Worm (Caenorhabditis elegans): ENCODE data around the gene din-1.

The din-1 gene

DNA sequence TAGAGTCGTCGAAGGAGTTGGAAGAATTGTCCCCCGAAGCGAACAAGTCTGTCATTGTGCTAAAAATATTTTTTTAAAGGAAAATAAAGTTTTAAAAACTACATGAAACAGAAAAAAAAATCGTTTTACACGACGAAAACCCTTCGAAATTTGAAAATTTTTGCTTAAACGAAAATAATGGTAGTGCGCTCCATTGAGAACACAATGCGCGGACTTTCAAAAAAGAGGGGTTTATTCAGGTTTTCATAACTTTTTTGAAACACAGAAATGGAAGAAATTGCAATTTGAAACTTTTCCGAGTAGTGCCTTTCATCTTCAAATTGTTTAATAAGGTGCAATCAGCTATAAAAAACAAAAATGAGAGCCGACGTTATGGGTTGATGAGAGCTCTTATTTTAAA lies 33.7 kb downstream of the din-1 start, which contains the start of gene npp-5:
Gene npp-5, minus strand, starts transcription at position 59 of the 400 bp plus-strand sequence.
- TF ChIP-seq tab-1 (GFP tag; IDR thresholded peaks at IDR 0.05) = no peak
- no peak for TF ChIP-seq ref-1 (GFP tag; conservative IDR thresholded peaks at IDR 0.05)
- no peak for TF ChIP-seq flt-1 (GFP tag; IDR thresholded peaks at IDR 0.05)
- no peak for TF ChIP-seq ztf-29 (GFP tag; IDR thresholded peaks at IDR 0.05)
- TF ChIP-seq cog-1 (tag; optimal IDR thresholded peaks at IDR 0.05) = no peak
- no peak for TF ChIP-seq klf-2 (GFP tag; conservative IDR thresholded peaks at IDR 0.05)
- no peak for TF ChIP-seq T22C8.4 (GFP tag; IDR thresholded peaks at IDR 0.05)
- TF ChIP-seq med-1 (GFP tag; optimal IDR thresholded peaks at IDR 0.05; ENCODE audit: insufficient read depth) = no peak
- no peak for TF ChIP-seq ztf-23 (GFP tag; IDR thresholded peaks at IDR 0.05)

DNA sequence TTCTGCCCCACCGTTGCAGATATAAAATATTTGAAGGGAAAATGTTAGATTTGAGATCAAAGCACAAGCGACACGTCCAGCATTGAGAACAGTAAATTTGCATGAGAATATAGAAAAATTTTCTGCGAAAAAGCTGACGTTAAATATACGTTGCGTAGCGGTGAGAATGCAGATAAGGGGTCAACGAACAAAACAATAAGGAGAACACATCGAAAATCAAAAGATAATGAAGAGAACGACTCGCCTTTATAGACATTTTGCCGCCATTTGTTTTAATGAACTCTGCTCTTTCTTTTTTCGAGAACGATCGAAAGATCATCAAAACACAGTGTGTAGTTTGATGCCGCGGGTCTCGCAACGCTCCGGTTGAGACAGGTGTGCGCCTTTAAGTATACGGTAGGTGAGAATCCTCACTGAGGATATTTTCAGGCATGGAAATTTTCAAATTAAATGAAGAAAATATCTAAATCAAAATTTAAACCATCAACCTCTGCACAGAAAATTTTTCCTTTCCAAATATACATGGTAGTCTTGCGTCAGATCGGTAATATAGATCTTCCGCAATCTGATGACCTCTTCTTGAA lies 37.2 kb downstream of the din-1 start:
- TF ChIP-seq med-1 (GFP tag; optimal IDR thresholded peaks at IDR 0.05; ENCODE audit: insufficient read depth) = no peak
- TF ChIP-seq ztf-29 (GFP tag; IDR thresholded peaks at IDR 0.05) = no peak
- no peak for TF ChIP-seq flt-1 (GFP tag; IDR thresholded peaks at IDR 0.05)
- TF ChIP-seq klf-2 (GFP tag; conservative IDR thresholded peaks at IDR 0.05) = no peak
- TF ChIP-seq tab-1 (GFP tag; IDR thresholded peaks at IDR 0.05) = no peak
- TF ChIP-seq ref-1 (GFP tag; conservative IDR thresholded peaks at IDR 0.05) = no peak
- TF ChIP-seq T22C8.4 (GFP tag; IDR thresholded peaks at IDR 0.05) = no peak
- TF ChIP-seq ztf-23 (GFP tag; IDR thresholded peaks at IDR 0.05) = no peak
- TF ChIP-seq cog-1 (tag; optimal IDR thresholded peaks at IDR 0.05) = no peak

ce11 chrII:11595368-11595996 lies 37.9 kb downstream of the din-1 start, which contains the start of gene gfat-1:
gfat-1 (minus strand) TSS chrII:11595418.
- TF ChIP-seq ztf-23 (GFP tag; IDR thresholded peaks at IDR 0.05) (no peak), klf-2 (GFP tag; conservative IDR thresholded peaks at IDR 0.05) (no peak), tab-1 (GFP tag; IDR thresholded peaks at IDR 0.05) (no peak), med-1 (GFP tag; optimal IDR thresholded peaks at IDR 0.05; ENCODE audit: insufficient read depth) (no peak), flt-1 (GFP tag; IDR thresholded peaks at IDR 0.05) (no peak), cog-1 (tag; optimal IDR thresholded peaks at IDR 0.05) (no peak), ref-1 (GFP tag; conservative IDR thresholded peaks at IDR 0.05) (no peak), ztf-29 (GFP tag; IDR thresholded peaks at IDR 0.05) (no peak), T22C8.4 (GFP tag; IDR thresholded peaks at IDR 0.05) (no peak)

DNA sequence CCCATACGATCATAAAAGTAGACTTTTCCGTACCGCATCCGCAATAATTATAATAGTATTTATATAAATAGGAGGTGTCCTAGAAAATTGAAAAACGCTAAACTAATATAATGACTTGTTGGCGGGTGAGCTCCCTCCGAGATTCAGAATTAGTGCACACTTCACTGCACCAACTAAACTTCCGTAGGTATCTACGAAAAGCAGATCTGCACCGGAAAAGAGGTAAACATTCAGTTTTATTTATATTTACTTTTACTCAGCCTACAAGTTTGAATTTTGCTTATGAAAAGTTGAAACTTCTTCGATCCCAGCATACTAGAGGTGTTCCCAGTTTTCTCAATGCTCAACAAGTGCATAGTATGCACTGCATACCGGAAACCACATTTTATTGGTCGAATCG lies 41.4 kb downstream of the din-1 start, which contains the start of gene F07A11.1:
Gene F07A11.1, minus strand, starts transcription at position 101 of the 400 bp plus-strand sequence.
- TF ChIP-seq klf-2 (GFP tag; conservative IDR thresholded peaks at IDR 0.05) (no peak), med-1 (GFP tag; optimal IDR thresholded peaks at IDR 0.05; ENCODE audit: insufficient read depth) (no peak), cog-1 (tag; optimal IDR thresholded peaks at IDR 0.05) (no peak)

DNA sequence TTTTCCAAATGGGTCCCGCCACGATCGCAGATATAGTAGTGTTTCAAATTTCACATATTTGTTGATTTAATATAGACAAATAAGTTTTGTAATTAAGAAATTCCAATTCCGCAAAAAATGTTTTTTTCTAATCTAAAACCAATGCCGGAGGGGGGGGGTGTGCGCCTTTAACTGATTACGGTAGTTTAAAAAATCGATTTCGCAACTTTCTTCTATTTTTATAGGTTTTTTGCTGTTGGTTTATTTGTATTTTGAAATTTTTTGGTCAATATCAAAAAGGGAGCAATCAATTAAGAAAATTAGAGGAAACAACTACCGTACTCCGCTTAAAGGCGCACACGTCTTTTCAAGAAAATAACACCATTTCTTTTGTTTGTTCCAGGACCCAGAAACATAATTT lies 41.9 kb downstream of the din-1 start:
- TF ChIP-seq klf-2 (GFP tag; conservative IDR thresholded peaks at IDR 0.05) = no peak
- TF ChIP-seq ztf-23 (GFP tag; IDR thresholded peaks at IDR 0.05) = no peak
- TF ChIP-seq med-1 (GFP tag; optimal IDR thresholded peaks at IDR 0.05; ENCODE audit: insufficient read depth) = no peak
- TF ChIP-seq ztf-29 (GFP tag; IDR thresholded peaks at IDR 0.05) = no peak

ce11 chrII:11588304-11588703 lies 45.1 kb downstream of the din-1 start:
- TF ChIP-seq ztf-29 (GFP tag; IDR thresholded peaks at IDR 0.05) (no peak), T22C8.4 (GFP tag; IDR thresholded peaks at IDR 0.05) (no peak), ref-1 (GFP tag; conservative IDR thresholded peaks at IDR 0.05) (no peak), tab-1 (GFP tag; IDR thresholded peaks at IDR 0.05) (no peak), ztf-23 (GFP tag; IDR thresholded peaks at IDR 0.05) (no peak), cog-1 (tag; optimal IDR thresholded peaks at IDR 0.05) (no peak), med-1 (GFP tag; optimal IDR thresholded peaks at IDR 0.05; ENCODE audit: insufficient read depth) (no peak), flt-1 (GFP tag; IDR thresholded peaks at IDR 0.05) (no peak), klf-2 (GFP tag; conservative IDR thresholded peaks at IDR 0.05) (no peak)

ce11 chrII:11582698-11583097 lies 50.7 kb downstream of the din-1 start, which contains the start of gene ints-7:
ints-7 (plus strand) TSS chrII:11582849.
- TF ChIP-seq ztf-29 (GFP tag; IDR thresholded peaks at IDR 0.05) (no peak), cog-1 (tag; optimal IDR thresholded peaks at IDR 0.05) (no peak), klf-2 (GFP tag; conservative IDR thresholded peaks at IDR 0.05) (no peak), med-1 (GFP tag; optimal IDR thresholded peaks at IDR 0.05; ENCODE audit: insufficient read depth) (no peak), tab-1 (GFP tag; IDR thresholded peaks at IDR 0.05) (no peak), ztf-23 (GFP tag; IDR thresholded peaks at IDR 0.05) (no peak), ref-1 (GFP tag; conservative IDR thresholded peaks at IDR 0.05) (no peak)

ce11 chrII:11578327-11578726 lies 55.1 kb downstream of the din-1 start, which contains the start of gene smc-6:
smc-6 (plus strand) TSS chrII:11578716.
- no peak for TF ChIP-seq klf-2 (GFP tag; conservative IDR thresholded peaks at IDR 0.05)
- no peak for TF ChIP-seq ref-1 (GFP tag; conservative IDR thresholded peaks at IDR 0.05)
- no peak for TF ChIP-seq T22C8.4 (GFP tag; IDR thresholded peaks at IDR 0.05)
- no peak for TF ChIP-seq med-1 (GFP tag; optimal IDR thresholded peaks at IDR 0.05; ENCODE audit: insufficient read depth)
- TF ChIP-seq cog-1 (tag; optimal IDR thresholded peaks at IDR 0.05) = no peak
- TF ChIP-seq ztf-29 (GFP tag; IDR thresholded peaks at IDR 0.05) = no peak
- TF ChIP-seq ztf-23 (GFP tag; IDR thresholded peaks at IDR 0.05) = no peak

DNA sequence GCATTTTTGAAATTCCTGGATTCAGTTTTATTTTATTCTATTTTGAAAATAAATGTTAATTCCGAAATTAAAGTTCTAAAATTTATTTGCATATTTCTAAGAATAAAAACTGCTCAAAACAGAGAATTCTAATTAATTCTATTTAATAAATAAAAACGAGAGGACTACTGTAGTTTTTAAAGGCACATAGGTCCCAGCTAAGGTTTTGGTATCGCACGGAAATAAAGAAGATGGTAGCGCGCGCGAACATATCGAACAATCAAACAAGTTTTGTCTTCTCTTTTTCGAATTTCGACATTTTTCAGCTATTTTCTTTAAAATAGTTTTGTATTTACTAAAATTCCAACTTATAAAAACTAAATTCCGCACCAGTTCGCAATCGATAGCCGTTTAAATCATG lies 55.5 kb downstream of the din-1 start:
- TF ChIP-seq med-1 (GFP tag; optimal IDR thresholded peaks at IDR 0.05; ENCODE audit: insufficient read depth) (no peak), klf-2 (GFP tag; conservative IDR thresholded peaks at IDR 0.05) (no peak)

- TF ChIP-seq ztf-29 (GFP tag; IDR thresholded peaks at IDR 0.05) (no peak), tab-1 (GFP tag; IDR thresholded peaks at IDR 0.05) (no peak), ref-1 (GFP tag; conservative IDR thresholded peaks at IDR 0.05) (no peak), med-1 (GFP tag; optimal IDR thresholded peaks at IDR 0.05; ENCODE audit: insufficient read depth) (no peak), T22C8.4 (GFP tag; IDR thresholded peaks at IDR 0.05) (no peak), klf-2 (GFP tag; conservative IDR thresholded peaks at IDR 0.05) (no peak), flt-1 (GFP tag; IDR thresholded peaks at IDR 0.05) (no peak), cog-1 (tag; optimal IDR thresholded peaks at IDR 0.05) (no peak), ztf-23 (GFP tag; IDR thresholded peaks at IDR 0.05) (no peak)
These were observed 56.0 kb downstream of the din-1 start, which contains the start of gene pcs-1 for ce11 chrII:11577397-11577796. pcs-1 (minus strand) TSS chrII:11577740.
